Worm (Caenorhabditis elegans) whole organism, L2 larva: ENCODE data around the gene F53B3.5.

Experiments used
- ama-1 ChIP-seq: fragments of 150-350 bp; optimal IDR thresholded peaks from 2 replicates; lab custom pipeline; 2018; ENCODE audit warnings: inconsistent platforms
- dmd-4 ChIP-seq: sonication (generic microtip); optimal IDR thresholded peaks from 2 replicates; lab custom pipeline; 2017; ENCODE audit warnings: missing biosample characterization, missing genetic modification characterization
- lin-39 ChIP-seq: fragments of 150-350 bp; optimal IDR thresholded peaks from 2 replicates; lab custom pipeline; 2014; ENCODE audit warnings: missing biosample characterization, missing genetic modification reagents, missing genetic modification characterization
- nhr-6 ChIP-seq: fragments of 150-350 bp; optimal IDR thresholded peaks from 2 replicates; lab custom pipeline; 2014; ENCODE audit warnings: missing biosample characterization, missing genetic modification characterization
- skn-1 ChIP-seq: sonication (generic microtip); optimal IDR thresholded peaks from 2 replicates; lab custom pipeline; 2017; ENCODE audit warnings: missing biosample characterization, missing genetic modification characterization
- unc-39 ChIP-seq: fragments of 150-350 bp; optimal IDR thresholded peaks from 2 replicates; lab custom pipeline; 2014; ENCODE audit warnings: missing biosample characterization, missing genetic modification characterization
- zag-1 ChIP-seq: fragments of 150-350 bp; optimal IDR thresholded peaks from 2 replicates; lab custom pipeline; 2014; ENCODE audit warnings: missing biosample characterization, missing genetic modification characterization

DNA sequence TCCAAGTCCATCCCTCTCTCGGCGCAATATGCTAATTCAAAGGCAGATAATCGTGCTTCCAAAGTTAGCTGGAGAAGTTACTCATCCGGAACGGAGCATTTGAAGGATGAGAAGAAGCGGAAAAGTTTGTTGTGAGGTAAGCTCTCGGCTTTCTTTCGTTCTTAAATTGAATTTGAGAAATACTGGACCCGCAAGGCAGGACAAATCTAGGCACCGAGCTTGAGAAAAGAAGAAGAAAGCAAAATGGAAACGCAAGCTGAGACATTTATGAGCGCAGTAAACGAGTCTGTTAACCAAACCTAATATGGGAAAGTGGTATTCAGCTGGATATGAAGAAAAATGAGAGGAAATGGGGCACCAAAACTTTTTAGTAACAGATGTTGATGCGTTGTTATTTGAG, 46.6 kb upstream of the F53B3.5 start:
- TF ChIP-seq dmd-4 (no peak), lin-39 (tag; lab: Kevin White, UChicago) (no peak), skn-1 (tag; lab: Kevin White, UChicago) (no peak), zag-1 (tag; lab: Kevin White, UChicago) (no peak), nhr-6 (tag; lab: Kevin White, UChicago) (no peak), unc-39 (tag; lab: Kevin White, UChicago) (no peak), ama-1 (no peak)
